Worm (Caenorhabditis elegans) whole organism, L2 larva: ENCODE measurements around the gene C24H11.2.
A peak's percentile ranks its signal among the peaks of the same experiment; 100 is the strongest.
"Not testable (repeated sequence)": the region's sequence is repeated elsewhere in the genome, so short reads cannot be mapped to it uniquely, and the experiment has no call there.

Source experiments
- C34F6.9 ChIP-seq: fragments of 150-350 bp; optimal IDR thresholded peaks from 2 replicates; lab custom pipeline; 2014; ENCODE audit warnings: missing biosample characterization, missing genetic modification characterization
- F13H6.1 ChIP-seq: sonication (generic microtip); optimal IDR thresholded peaks from 2 replicates; lab custom pipeline; 2016; ENCODE audit warnings: missing genetic modification characterization, missing compliant biosample characterization
- Y55F3AM.14 ChIP-seq: fragments of 200-800 bp; sonication (Bioruptor generic); optimal IDR thresholded peaks from 2 replicates; lab custom pipeline; 2018; ENCODE audit warnings: mild to moderate bottlenecking, missing genetic modification characterization, missing compliant biosample characterization
- ama-1 ChIP-seq: fragments of 150-350 bp; optimal IDR thresholded peaks from 2 replicates; lab custom pipeline; 2018; ENCODE audit warnings: inconsistent platforms
- blmp-1 ChIP-seq: sonication (generic microtip); optimal IDR thresholded peaks from 2 replicates; lab custom pipeline; 2017; ENCODE audit warnings: missing genetic modification characterization, mild to moderate bottlenecking, missing compliant biosample characterization, antibody characterized with exemption, moderate library complexity; ENCODE audit not compliant: insufficient read depth
- crh-2 ChIP-seq: sonication (generic microtip); optimal IDR thresholded peaks from 2 replicates; lab custom pipeline; 2017; ENCODE audit warnings: missing biosample characterization, missing genetic modification characterization
- egl-27 ChIP-seq: sonication (generic microtip); optimal IDR thresholded peaks from 3 replicates; lab custom pipeline; 2017; ENCODE audit warnings: missing biosample characterization, missing genetic modification reagents, missing genetic modification characterization
- elt-3 ChIP-seq: sonication (generic microtip); optimal IDR thresholded peaks from 2 replicates; lab custom pipeline; 2017; ENCODE audit warnings: missing biosample characterization, missing genetic modification characterization
- fos-1 ChIP-seq: fragments of 150-350 bp; optimal IDR thresholded peaks from 2 replicates; lab custom pipeline; 2014; ENCODE audit warnings: missing biosample characterization, missing genetic modification characterization
- gmeb-1 ChIP-seq: fragments of 150-350 bp; optimal IDR thresholded peaks from 2 replicates; lab custom pipeline; 2014; ENCODE audit warnings: missing biosample characterization, missing genetic modification characterization
- lin-11 ChIP-seq: fragments of 150-350 bp; sonication (generic microtip); optimal IDR thresholded peaks from 2 replicates; lab custom pipeline; 2014; ENCODE audit warnings: missing biosample characterization, missing genetic modification characterization, inconsistent platforms, mixed read lengths
- lin-13 ChIP-seq: fragments of 150-350 bp; optimal IDR thresholded peaks from 2 replicates; lab custom pipeline; 2014; ENCODE audit warnings: missing biosample characterization, missing genetic modification reagents, missing genetic modification characterization
- lin-39 ChIP-seq: fragments of 150-350 bp; optimal IDR thresholded peaks from 2 replicates; lab custom pipeline; 2014; ENCODE audit warnings: missing biosample characterization, missing genetic modification reagents, missing genetic modification characterization
- lsy-2 ChIP-seq, 2 experiments: fragments of 150-350 bp in 1 of 2; sonication (generic microtip) in 1 of 2; optimal IDR thresholded peaks; 2 replicates each; lab custom pipeline; 2014 to 2017; ENCODE audit warnings: missing biosample characterization in 2 of 2, missing genetic modification characterization in 2 of 2
- mab-5 ChIP-seq: fragments of 150-350 bp; optimal IDR thresholded peaks from 2 replicates; lab custom pipeline; 2014; ENCODE audit warnings: missing biosample characterization, missing genetic modification characterization
- mbf-1 ChIP-seq: sonication (generic microtip); optimal IDR thresholded peaks from 2 replicates; lab custom pipeline; 2017; ENCODE audit warnings: missing biosample characterization, missing genetic modification characterization
- nhr-11 ChIP-seq: fragments of 150-350 bp; optimal IDR thresholded peaks from 2 replicates; lab custom pipeline; 2014; ENCODE audit warnings: missing biosample characterization, missing genetic modification characterization
- nhr-129 ChIP-seq: fragments of 150-350 bp; optimal IDR thresholded peaks from 2 replicates; lab custom pipeline; 2014; ENCODE audit warnings: missing biosample characterization, missing genetic modification characterization
- nhr-21 ChIP-seq: fragments of 150-350 bp; optimal IDR thresholded peaks from 2 replicates; lab custom pipeline; 2014; ENCODE audit warnings: missing biosample characterization, missing genetic modification characterization
- nhr-25 ChIP-seq: fragments of 150-350 bp; sonication (generic microtip); optimal IDR thresholded peaks from 3 replicates; lab custom pipeline; 2014; ENCODE audit warnings: missing biosample characterization, missing genetic modification characterization
- peb-1 ChIP-seq: fragments of 150-350 bp; optimal IDR thresholded peaks from 2 replicates; lab custom pipeline; 2014; ENCODE audit warnings: missing biosample characterization, missing genetic modification characterization
- sem-4 ChIP-seq: fragments of 150-350 bp; optimal IDR thresholded peaks from 2 replicates; lab custom pipeline; 2014; ENCODE audit warnings: missing biosample characterization, missing genetic modification reagents, missing genetic modification characterization
- skn-1 ChIP-seq: sonication (generic microtip); optimal IDR thresholded peaks from 2 replicates; lab custom pipeline; 2017; ENCODE audit warnings: missing biosample characterization, missing genetic modification characterization
- sma-3 ChIP-seq: sonication (generic microtip); optimal IDR thresholded peaks from 2 replicates; lab custom pipeline; 2016; ENCODE audit warnings: missing genetic modification reagents, missing genetic modification characterization, missing compliant biosample characterization
- sma-9 ChIP-seq, 2 experiments: fragments of 150-350 bp in 1 of 2; sonication (generic microtip) in 1 of 2; optimal IDR thresholded peaks; 2 replicates each; lab custom pipeline; 2014 to 2016; ENCODE audit warnings: missing genetic modification characterization in 2 of 2, mild to moderate bottlenecking in 1 of 2, missing biosample characterization in 1 of 2, missing compliant biosample characterization in 1 of 2, missing genetic modification reagents in 1 of 2, moderate library complexity in 1 of 2
- snpc-4 ChIP-seq: fragments of 150-350 bp; optimal IDR thresholded peaks from 2 replicates; lab custom pipeline; 2014; ENCODE audit warnings: missing biosample characterization, missing genetic modification characterization
- unc-55 ChIP-seq: fragments of 150-350 bp; sonication (generic microtip); optimal IDR thresholded peaks from 3 replicates; lab custom pipeline; 2014; ENCODE audit warnings: missing biosample characterization, missing genetic modification reagents, missing genetic modification characterization
- unc-62 ChIP-seq: fragments of 150-350 bp; optimal IDR thresholded peaks from 2 replicates; lab custom pipeline; 2014; ENCODE audit warnings: missing biosample characterization, missing genetic modification reagents, missing genetic modification characterization
- zag-1 ChIP-seq: fragments of 150-350 bp; optimal IDR thresholded peaks from 2 replicates; lab custom pipeline; 2014; ENCODE audit warnings: missing biosample characterization, missing genetic modification characterization
- ztf-1 ChIP-seq: fragments of 200-800 bp; sonication (Bioruptor generic); conservative IDR thresholded peaks from 2 replicates; pipeline ENCODE4 v1.3.6; 2022; ENCODE audit warnings: missing genetic modification characterization, missing compliant biosample characterization
- ztf-4 ChIP-seq: fragments of 150-350 bp; optimal IDR thresholded peaks from 2 replicates; lab custom pipeline; 2014; ENCODE audit warnings: missing biosample characterization, missing genetic modification characterization

The C24H11.2 gene

ce11 chrIII:11792295-11793256 is at the start of gene C24H11.2:
Gene C24H11.2 (minus strand): TSS chrIII:11792345.
- peak; percentile 72 for TF ChIP-seq gmeb-1
- peak; percentile 51 for TF ChIP-seq sma-3
- peak; percentile 49 for TF ChIP-seq lin-11
- TF ChIP-seq unc-55 (GFP tag; lab: Kevin White, UChicago), result peak; percentile 50
- TF ChIP-seq C34F6.9 (tag; lab: Kevin White, UChicago), result peak; percentile 46
- TF ChIP-seq nhr-25 (tag; lab: Kevin White, UChicago), result peak; percentile 41
- TF ChIP-seq crh-2 (tag; lab: Kevin White, UChicago), result peak; percentile 53
- peak; percentile 47 for TF ChIP-seq fos-1
- peak; percentile 39 for TF ChIP-seq mab-5 (tag; lab: Kevin White, UChicago)
- peak; percentile 59 for TF ChIP-seq nhr-129 (tag; lab: Kevin White, UChicago)
- TF ChIP-seq sma-9 (GFP tag; optimal IDR thresholded peaks at IDR 0.05; lab: Kevin White, UChicago), result peak; percentile 48
- TF ChIP-seq sma-9 (tag; optimal IDR thresholded peaks at IDR 0.05; lab: Kevin White, UChicago), result not testable (repeated sequence)
- peak; percentile 8 for TF ChIP-seq ztf-4
- TF ChIP-seq lsy-2 (tag; optimal IDR thresholded peaks at IDR 0.05; lab: Kevin White, UChicago), result peak in 1 of 2 experiments; percentile 31
- TF ChIP-seq F13H6.1 (tag; lab: Kevin White, UChicago), result peak; percentile 65
- peak; percentile 77 for TF ChIP-seq snpc-4 (tag; lab: Kevin White, UChicago)
- peak; percentile 54 for TF ChIP-seq sem-4 (tag; lab: Kevin White, UChicago)
- peak; percentile 26 for TF ChIP-seq egl-27

- TF ChIP-seq zag-1 (tag; lab: Kevin White, UChicago) (no peak), crh-2 (tag; lab: Kevin White, UChicago) (no peak)
These were observed 49.6 kb upstream of the C24H11.2 start for ce11 chrIII:11841728-11842127.

DNA sequence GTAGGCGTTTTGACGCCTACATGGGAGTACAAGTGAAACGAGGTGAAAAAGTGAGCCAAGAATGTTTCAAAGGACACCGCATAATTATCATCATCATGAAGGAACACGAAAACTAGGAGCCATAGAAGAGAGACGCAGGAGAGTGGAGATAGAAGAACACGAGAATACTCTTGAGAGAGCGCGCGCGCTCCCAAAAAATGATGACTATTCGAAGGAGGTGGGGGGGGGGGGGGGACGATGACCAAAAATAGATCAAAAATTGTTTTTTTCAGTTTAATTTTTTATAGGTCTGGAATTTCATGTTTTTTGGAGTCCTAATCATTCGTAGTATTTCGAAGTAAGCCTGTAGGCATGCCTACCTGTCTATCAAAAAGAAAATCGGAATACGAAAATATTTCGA is 44.6 kb upstream of the C24H11.2 start:
- TF ChIP-seq skn-1 (tag; lab: Kevin White, UChicago) (peak; percentile 61), unc-55 (GFP tag; lab: Kevin White, UChicago) (peak; percentile 27), sma-9 (GFP tag; optimal IDR thresholded peaks at IDR 0.05; lab: Kevin White, UChicago) (no peak), sma-9 (tag; optimal IDR thresholded peaks at IDR 0.05; lab: Kevin White, UChicago) (no peak), nhr-11 (tag; lab: Kevin White, UChicago) (no peak)

DNA sequence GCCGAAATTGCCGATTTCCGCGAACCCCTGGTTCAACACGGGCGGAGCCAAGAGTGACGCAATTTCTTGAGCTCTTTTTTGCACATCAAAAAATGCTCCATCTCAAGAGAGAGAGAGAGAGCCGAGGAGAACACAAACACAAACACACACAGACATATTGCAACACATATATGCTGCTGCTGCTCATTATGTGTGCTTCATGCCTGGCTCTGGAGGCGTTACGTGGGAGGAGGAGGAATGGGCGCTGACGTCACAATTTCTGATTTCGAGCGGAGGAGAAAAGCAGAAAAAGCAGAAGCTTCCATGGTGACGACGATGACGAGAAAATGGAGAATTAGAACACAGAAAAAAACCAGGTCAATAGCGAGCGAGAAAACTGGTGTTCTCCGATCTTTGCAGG is 43.9 kb upstream of the C24H11.2 start:
- TF ChIP-seq crh-2 (tag; lab: Kevin White, UChicago), result peak; percentile 9
- peak in 1 of 2 experiments; percentile 27 for TF ChIP-seq lsy-2 (tag; optimal IDR thresholded peaks at IDR 0.05; lab: Kevin White, UChicago)
- TF ChIP-seq fos-1, result no peak
- TF ChIP-seq lin-11, result peak; percentile 12
- no peak for TF ChIP-seq nhr-25 (tag; lab: Kevin White, UChicago)
- TF ChIP-seq Y55F3AM.14 (GFP tag; lab: Kevin White, UChicago), result peak; percentile 13
- peak; percentile 36 for TF ChIP-seq C34F6.9 (tag; lab: Kevin White, UChicago)
- peak; percentile 30 for TF ChIP-seq nhr-129 (tag; lab: Kevin White, UChicago)

- TF ChIP-seq blmp-1 (tag; lab: Kevin White, UChicago) (peak; percentile 18), crh-2 (tag; lab: Kevin White, UChicago) (peak; percentile 32), skn-1 (tag; lab: Kevin White, UChicago) (peak; percentile 66), fos-1 (peak; percentile 48), sem-4 (tag; lab: Kevin White, UChicago) (no peak), lin-13 (GFP tag; lab: Kevin White, UChicago) (no peak), nhr-25 (tag; lab: Kevin White, UChicago) (peak; percentile 11), peb-1 (tag; lab: Kevin White, UChicago) (no peak), sma-9 (GFP tag; optimal IDR thresholded peaks at IDR 0.05; lab: Kevin White, UChicago) (peak; percentile 10), sma-9 (tag; optimal IDR thresholded peaks at IDR 0.05; lab: Kevin White, UChicago) (no peak), unc-55 (GFP tag; lab: Kevin White, UChicago) (peak; percentile 8), unc-62 (no peak), nhr-129 (tag; lab: Kevin White, UChicago) (peak; percentile 28), lsy-2 (tag; optimal IDR thresholded peaks at IDR 0.05; lab: Kevin White, UChicago) (peak in 1 of 2 experiments; percentile 38), ztf-4 (no peak)
These were observed 42.6 kb upstream of the C24H11.2 start for ce11 chrIII:11834783-11835182.

DNA sequence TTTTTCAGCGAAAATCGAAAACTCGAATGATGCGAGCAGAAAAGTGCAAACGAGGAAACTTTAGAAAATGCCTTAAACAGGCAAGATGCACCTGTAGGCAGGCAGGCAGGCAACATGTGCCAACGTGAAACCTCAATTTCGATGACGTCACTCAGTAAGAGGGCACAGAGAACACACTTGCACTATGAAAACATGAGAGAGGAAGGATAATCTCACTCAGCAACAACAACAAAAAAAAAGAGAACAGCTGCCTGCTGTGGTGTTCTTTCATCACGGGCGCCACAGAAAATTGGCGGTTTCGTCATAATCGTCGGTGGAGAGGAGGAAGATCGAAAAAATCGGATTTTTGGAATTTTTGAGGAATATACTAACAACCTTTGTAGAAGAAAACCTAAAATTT is 42.0 kb upstream of the C24H11.2 start:
- TF ChIP-seq mab-5 (tag; lab: Kevin White, UChicago) (no peak), F13H6.1 (tag; lab: Kevin White, UChicago) (peak; percentile 52), unc-62 (no peak), peb-1 (tag; lab: Kevin White, UChicago) (no peak), mbf-1 (tag; lab: Kevin White, UChicago) (no peak), ama-1 (no peak), gmeb-1 (no peak), nhr-129 (tag; lab: Kevin White, UChicago) (peak; percentile 19), ztf-1 (GFP tag; lab: Robert Waterston, UW) (no peak), C34F6.9 (tag; lab: Kevin White, UChicago) (peak; percentile 9), sem-4 (tag; lab: Kevin White, UChicago) (peak; percentile 44), sma-9 (GFP tag; optimal IDR thresholded peaks at IDR 0.05; lab: Kevin White, UChicago) (peak; percentile 12), sma-9 (tag; optimal IDR thresholded peaks at IDR 0.05; lab: Kevin White, UChicago) (no peak), lin-39 (tag; lab: Kevin White, UChicago) (no peak), sma-3 (no peak), nhr-21 (tag; lab: Kevin White, UChicago) (no peak), elt-3 (tag; lab: Kevin White, UChicago) (no peak)
